Worm (Caenorhabditis elegans): Measurements from ENCODE around the gene pgap-1.

Gene pgap-1

ce11 chrV:11271051-11271450, 29.4 kb downstream of the pgap-1 start, which contains the start of gene clec-222:
Gene clec-222, plus strand, starts transcription at chrV:11271351.
- no peak for TF ChIP-seq ceh-16 (tag; optimal IDR thresholded peaks at IDR 0.05)

ce11 chrV:11272848-11273247, 31.2 kb downstream of the pgap-1 start, which contains the start of gene clec-223:
Gene clec-223, plus strand, starts transcription at chrV:11273148.
- no peak for TF ChIP-seq nhr-25 (tag; optimal IDR thresholded peaks at IDR 0.05)
- no peak for TF ChIP-seq nhr-28 (tag; optimal IDR thresholded peaks at IDR 0.05)
- no peak for TF ChIP-seq nhr-76 (tag; optimal IDR thresholded peaks at IDR 0.05)
- no peak for TF ChIP-seq nfya-1 (tag; optimal IDR thresholded peaks at IDR 0.05; ENCODE audit: insufficient read depth)
- no peak for TF ChIP-seq nhr-12 (tag; optimal IDR thresholded peaks at IDR 0.05)
- TF ChIP-seq ztf-4 (tag; optimal IDR thresholded peaks at IDR 0.05): no peak
- TF ChIP-seq ztf-11 (tag; optimal IDR thresholded peaks at IDR 0.05): no peak
- TF ChIP-seq ceh-82 (tag; optimal IDR thresholded peaks at IDR 0.05): no peak
- TF ChIP-seq ceh-16 (tag; optimal IDR thresholded peaks at IDR 0.05): no peak
- no peak for TF ChIP-seq lin-15B (tag; optimal IDR thresholded peaks at IDR 0.05)
- TF ChIP-seq zag-1 (tag; optimal IDR thresholded peaks at IDR 0.05): no peak
- no peak for TF ChIP-seq nhr-77 (tag; optimal IDR thresholded peaks at IDR 0.05)
- no peak for TF ChIP-seq mdl-1 (tag; optimal IDR thresholded peaks at IDR 0.05)
- TF ChIP-seq jun-1 (tag; optimal IDR thresholded peaks at IDR 0.05): no peak
- no peak for TF ChIP-seq ama-1 (optimal IDR thresholded peaks at IDR 0.05)
- TF ChIP-seq unc-39 (tag; optimal IDR thresholded peaks at IDR 0.05): no peak
- TF ChIP-seq unc-62 (GFP tag; optimal IDR thresholded peaks at IDR 0.05): no peak
- TF ChIP-seq skn-1 (tag; optimal IDR thresholded peaks at IDR 0.05): no peak

- TF ChIP-seq ceh-9 (tag; optimal IDR thresholded peaks at IDR 0.05) (no peak), elt-2 (tag; optimal IDR thresholded peaks at IDR 0.05) (no peak), fkh-10 (GFP tag; optimal IDR thresholded peaks at IDR 0.05) (no peak), fkh-2 (tag; optimal IDR thresholded peaks at IDR 0.05) (no peak), snpc-4 (tag; optimal IDR thresholded peaks at IDR 0.05) (no peak), nhr-12 (tag; optimal IDR thresholded peaks at IDR 0.05) (no peak), elt-3 (tag; optimal IDR thresholded peaks at IDR 0.05) (no peak)
These were observed 37.9 kb downstream of the pgap-1 start for ce11 chrV:11279564-11279963.

ce11 chrV:11281414-11282209, 39.9 kb downstream of the pgap-1 start:
- TF ChIP-seq ceh-28 (tag; optimal IDR thresholded peaks at IDR 0.05) (peak; percentile 49), fkh-2 (tag; optimal IDR thresholded peaks at IDR 0.05) (no peak), tbx-2 (tag; optimal IDR thresholded peaks at IDR 0.05) (no peak), pqm-1 (tag; optimal IDR thresholded peaks at IDR 0.05) (no peak), zag-1 (tag; optimal IDR thresholded peaks at IDR 0.05) (no peak), unc-39 (tag; optimal IDR thresholded peaks at IDR 0.05) (no peak), pha-4 (tag; optimal IDR thresholded peaks at IDR 0.05) (peak; percentile 39), egl-5 (tag; optimal IDR thresholded peaks at IDR 0.05) (no peak), sea-2 (GFP tag; optimal IDR thresholded peaks at IDR 0.05) (no peak), lsy-12 (tag; optimal IDR thresholded peaks at IDR 0.05) (no peak), elt-1 (tag; optimal IDR thresholded peaks at IDR 0.05) (no peak), ztf-11 (tag; optimal IDR thresholded peaks at IDR 0.05) (no peak), fkh-10 (GFP tag; optimal IDR thresholded peaks at IDR 0.05) (no peak), R02D3.7 (tag; optimal IDR thresholded peaks at IDR 0.05) (peak; percentile 28), ama-1 (optimal IDR thresholded peaks at IDR 0.05) (no peak), nhr-23 (tag; optimal IDR thresholded peaks at IDR 0.05) (peak; percentile 33), nhr-28 (tag; optimal IDR thresholded peaks at IDR 0.05) (no peak), lin-39 (tag; optimal IDR thresholded peaks at IDR 0.05) (no peak), nhr-12 (tag; optimal IDR thresholded peaks at IDR 0.05) (no peak), daf-12 (tag; optimal IDR thresholded peaks at IDR 0.05) (no peak), nhr-25 (tag; optimal IDR thresholded peaks at IDR 0.05) (peak; percentile 45), hmg-11 (tag; optimal IDR thresholded peaks at IDR 0.05) (peak; percentile 20), elt-2 (tag; optimal IDR thresholded peaks at IDR 0.05) (no peak)
